Fruit fly (Drosophila melanogaster) whole organism, embryonic: ENCODE data around the gene Irk2.

Experiments
- CG3281 ChIP-seq: fragments of 200-800 bp; sonication (Bioruptor generic); optimal IDR thresholded peaks from 3 replicates; lab custom pipeline; 2017; ENCODE audit warnings: missing biosample characterization, mild to moderate bottlenecking, missing genetic modification characterization
- insv ChIP-seq, 2 experiments: fragments of 200-800 bp; sonication (Bioruptor generic); optimal IDR thresholded peaks; 3 replicates each; lab custom pipeline; 2016 to 2018; ENCODE audit warnings: missing biosample characterization in 2 of 2, missing genetic modification characterization in 2 of 2

dm6 chr3R:23526069-23526468 is 6.8 kb upstream of the Irk2 start:
- TF ChIP-seq CG3281 (no peak), insv (GFP tag; optimal IDR thresholded peaks at IDR 0.05; lab: Kevin White, UChicago) (no peak)
